Worm (Caenorhabditis elegans) whole organism, L2 larva: ENCODE data around the gene F07C3.3.

ENCODE experiments used
- C34F6.9 ChIP-seq: fragments of 150-350 bp; optimal IDR thresholded peaks from 2 replicates; lab custom pipeline; 2014; ENCODE audit warnings: missing biosample characterization, missing genetic modification characterization
- F13H6.1 ChIP-seq: sonication (generic microtip); optimal IDR thresholded peaks from 2 replicates; lab custom pipeline; 2016; ENCODE audit warnings: missing genetic modification characterization, missing compliant biosample characterization
- R02D3.7 ChIP-seq: fragments of 150-350 bp; optimal IDR thresholded peaks from 2 replicates; lab custom pipeline; 2014; ENCODE audit warnings: missing biosample characterization, missing genetic modification characterization
- Y55F3AM.14 ChIP-seq: fragments of 200-800 bp; sonication (Bioruptor generic); optimal IDR thresholded peaks from 2 replicates; lab custom pipeline; 2018; ENCODE audit warnings: mild to moderate bottlenecking, missing genetic modification characterization, missing compliant biosample characterization
- ZK546.5 ChIP-seq: sonication (generic microtip); optimal IDR thresholded peaks from 2 replicates; lab custom pipeline; 2017; ENCODE audit warnings: missing biosample characterization, missing genetic modification characterization
- alr-1 ChIP-seq: fragments of 150-350 bp; optimal IDR thresholded peaks from 2 replicates; lab custom pipeline; 2014; ENCODE audit warnings: missing biosample characterization, missing genetic modification characterization
- aly-2 ChIP-seq: fragments of 150-350 bp; optimal IDR thresholded peaks from 2 replicates; lab custom pipeline; 2014; ENCODE audit warnings: missing biosample characterization, missing genetic modification characterization
- ama-1 ChIP-seq: fragments of 150-350 bp; optimal IDR thresholded peaks from 2 replicates; lab custom pipeline; 2018; ENCODE audit warnings: inconsistent platforms
- blmp-1 ChIP-seq: sonication (generic microtip); optimal IDR thresholded peaks from 2 replicates; lab custom pipeline; 2017; ENCODE audit warnings: missing genetic modification characterization, mild to moderate bottlenecking, missing compliant biosample characterization, antibody characterized with exemption, moderate library complexity; ENCODE audit not compliant: insufficient read depth
- ceh-16 ChIP-seq: fragments of 150-350 bp; optimal IDR thresholded peaks from 2 replicates; lab custom pipeline; 2014; ENCODE audit warnings: missing biosample characterization, missing genetic modification characterization
- ceh-82 ChIP-seq: fragments of 150-350 bp; optimal IDR thresholded peaks from 2 replicates; lab custom pipeline; 2014; ENCODE audit warnings: missing biosample characterization, missing genetic modification characterization
- crh-2 ChIP-seq: sonication (generic microtip); optimal IDR thresholded peaks from 2 replicates; lab custom pipeline; 2017; ENCODE audit warnings: missing biosample characterization, missing genetic modification characterization
- dmd-4 ChIP-seq: sonication (generic microtip); optimal IDR thresholded peaks from 2 replicates; lab custom pipeline; 2017; ENCODE audit warnings: missing biosample characterization, missing genetic modification characterization
- egl-27 ChIP-seq: sonication (generic microtip); optimal IDR thresholded peaks from 3 replicates; lab custom pipeline; 2017; ENCODE audit warnings: missing biosample characterization, missing genetic modification reagents, missing genetic modification characterization
- elt-1 ChIP-seq: fragments of 150-350 bp; optimal IDR thresholded peaks from 2 replicates; lab custom pipeline; 2014; ENCODE audit warnings: missing biosample characterization, missing genetic modification characterization
- elt-3 ChIP-seq: sonication (generic microtip); optimal IDR thresholded peaks from 2 replicates; lab custom pipeline; 2017; ENCODE audit warnings: missing biosample characterization, missing genetic modification characterization
- fos-1 ChIP-seq: fragments of 150-350 bp; optimal IDR thresholded peaks from 2 replicates; lab custom pipeline; 2014; ENCODE audit warnings: missing biosample characterization, missing genetic modification characterization
- gmeb-1 ChIP-seq: fragments of 150-350 bp; optimal IDR thresholded peaks from 2 replicates; lab custom pipeline; 2014; ENCODE audit warnings: missing biosample characterization, missing genetic modification characterization
- lin-11 ChIP-seq: fragments of 150-350 bp; sonication (generic microtip); optimal IDR thresholded peaks from 2 replicates; lab custom pipeline; 2014; ENCODE audit warnings: missing biosample characterization, missing genetic modification characterization, inconsistent platforms, mixed read lengths
- lin-13 ChIP-seq: fragments of 150-350 bp; optimal IDR thresholded peaks from 2 replicates; lab custom pipeline; 2014; ENCODE audit warnings: missing biosample characterization, missing genetic modification reagents, missing genetic modification characterization
- lin-39 ChIP-seq: fragments of 150-350 bp; optimal IDR thresholded peaks from 2 replicates; lab custom pipeline; 2014; ENCODE audit warnings: missing biosample characterization, missing genetic modification reagents, missing genetic modification characterization
- lsy-2 ChIP-seq, 2 experiments: fragments of 150-350 bp in 1 of 2; sonication (generic microtip) in 1 of 2; optimal IDR thresholded peaks; 2 replicates each; lab custom pipeline; 2014 to 2017; ENCODE audit warnings: missing biosample characterization in 2 of 2, missing genetic modification characterization in 2 of 2
- mab-5 ChIP-seq: fragments of 150-350 bp; optimal IDR thresholded peaks from 2 replicates; lab custom pipeline; 2014; ENCODE audit warnings: missing biosample characterization, missing genetic modification characterization
- mbf-1 ChIP-seq: sonication (generic microtip); optimal IDR thresholded peaks from 2 replicates; lab custom pipeline; 2017; ENCODE audit warnings: missing biosample characterization, missing genetic modification characterization
- mdl-1 ChIP-seq, 2 experiments: fragments of 150-350 bp in 1 of 2; sonication (generic microtip) in 1 of 2; optimal IDR thresholded peaks; 2 replicates each; lab custom pipeline; 2017; ENCODE audit warnings: missing biosample characterization in 2 of 2, missing genetic modification characterization in 2 of 2
- nhr-10 ChIP-seq: sonication (generic microtip); optimal IDR thresholded peaks from 2 replicates; lab custom pipeline; 2017; ENCODE audit warnings: missing biosample characterization, missing genetic modification characterization
- nhr-11 ChIP-seq: fragments of 150-350 bp; optimal IDR thresholded peaks from 2 replicates; lab custom pipeline; 2014; ENCODE audit warnings: missing biosample characterization, missing genetic modification characterization
- nhr-12 ChIP-seq: fragments of 150-350 bp; optimal IDR thresholded peaks from 2 replicates; lab custom pipeline; 2014; ENCODE audit warnings: missing biosample characterization, missing genetic modification characterization
- nhr-129 ChIP-seq: fragments of 150-350 bp; optimal IDR thresholded peaks from 2 replicates; lab custom pipeline; 2014; ENCODE audit warnings: missing biosample characterization, missing genetic modification characterization
- nhr-21 ChIP-seq: fragments of 150-350 bp; optimal IDR thresholded peaks from 2 replicates; lab custom pipeline; 2014; ENCODE audit warnings: missing biosample characterization, missing genetic modification characterization
- nhr-23 ChIP-seq: fragments of 150-350 bp; optimal IDR thresholded peaks from 2 replicates; lab custom pipeline; 2014; ENCODE audit warnings: missing biosample characterization, missing genetic modification reagents, missing genetic modification characterization
- nhr-237 ChIP-seq: fragments of 150-350 bp; optimal IDR thresholded peaks from 2 replicates; lab custom pipeline; 2014; ENCODE audit warnings: missing biosample characterization, missing genetic modification characterization
- nhr-25 ChIP-seq: fragments of 150-350 bp; sonication (generic microtip); optimal IDR thresholded peaks from 3 replicates; lab custom pipeline; 2014; ENCODE audit warnings: missing biosample characterization, missing genetic modification characterization
- nhr-6 ChIP-seq: fragments of 150-350 bp; optimal IDR thresholded peaks from 2 replicates; lab custom pipeline; 2014; ENCODE audit warnings: missing biosample characterization, missing genetic modification characterization
- nhr-77 ChIP-seq: fragments of 150-350 bp; optimal IDR thresholded peaks from 2 replicates; lab custom pipeline; 2014; ENCODE audit warnings: missing biosample characterization, missing genetic modification characterization
- peb-1 ChIP-seq: fragments of 150-350 bp; optimal IDR thresholded peaks from 2 replicates; lab custom pipeline; 2014; ENCODE audit warnings: missing biosample characterization, missing genetic modification characterization
- sem-4 ChIP-seq: fragments of 150-350 bp; optimal IDR thresholded peaks from 2 replicates; lab custom pipeline; 2014; ENCODE audit warnings: missing biosample characterization, missing genetic modification reagents, missing genetic modification characterization
- skn-1 ChIP-seq: sonication (generic microtip); optimal IDR thresholded peaks from 2 replicates; lab custom pipeline; 2017; ENCODE audit warnings: missing biosample characterization, missing genetic modification characterization
- sma-3 ChIP-seq: sonication (generic microtip); optimal IDR thresholded peaks from 2 replicates; lab custom pipeline; 2016; ENCODE audit warnings: missing genetic modification reagents, missing genetic modification characterization, missing compliant biosample characterization
- sma-9 ChIP-seq, 2 experiments: fragments of 150-350 bp in 1 of 2; sonication (generic microtip) in 1 of 2; optimal IDR thresholded peaks; 2 replicates each; lab custom pipeline; 2014 to 2016; ENCODE audit warnings: missing genetic modification characterization in 2 of 2, mild to moderate bottlenecking in 1 of 2, missing biosample characterization in 1 of 2, missing compliant biosample characterization in 1 of 2, missing genetic modification reagents in 1 of 2, moderate library complexity in 1 of 2
- snpc-4 ChIP-seq: fragments of 150-350 bp; optimal IDR thresholded peaks from 2 replicates; lab custom pipeline; 2014; ENCODE audit warnings: missing biosample characterization, missing genetic modification characterization
- unc-39 ChIP-seq: fragments of 150-350 bp; optimal IDR thresholded peaks from 2 replicates; lab custom pipeline; 2014; ENCODE audit warnings: missing biosample characterization, missing genetic modification characterization
- unc-55 ChIP-seq: fragments of 150-350 bp; sonication (generic microtip); optimal IDR thresholded peaks from 3 replicates; lab custom pipeline; 2014; ENCODE audit warnings: missing biosample characterization, missing genetic modification reagents, missing genetic modification characterization
- unc-62 ChIP-seq: fragments of 150-350 bp; optimal IDR thresholded peaks from 2 replicates; lab custom pipeline; 2014; ENCODE audit warnings: missing biosample characterization, missing genetic modification reagents, missing genetic modification characterization
- zag-1 ChIP-seq: fragments of 150-350 bp; optimal IDR thresholded peaks from 2 replicates; lab custom pipeline; 2014; ENCODE audit warnings: missing biosample characterization, missing genetic modification characterization
- ztf-1 ChIP-seq: fragments of 200-800 bp; sonication (Bioruptor generic); conservative IDR thresholded peaks from 2 replicates; pipeline ENCODE4 v1.3.6; 2022; ENCODE audit warnings: missing genetic modification characterization, missing compliant biosample characterization
- ztf-11 ChIP-seq: sonication (generic microtip); optimal IDR thresholded peaks from 2 replicates; lab custom pipeline; 2017; ENCODE audit warnings: missing biosample characterization, missing genetic modification characterization
- ztf-4 ChIP-seq: fragments of 150-350 bp; optimal IDR thresholded peaks from 2 replicates; lab custom pipeline; 2014; ENCODE audit warnings: missing biosample characterization, missing genetic modification characterization

Gene F07C3.3

ce11 chrV:9247416-9247815 lies 15.2 kb upstream of the F07C3.3 start:
- TF ChIP-seq nhr-11 (tag; lab: Kevin White, UChicago): no peak
- TF ChIP-seq nhr-10: no peak
- no peak for TF ChIP-seq nhr-6 (tag; lab: Kevin White, UChicago)
- TF ChIP-seq mbf-1: no peak
- no peak for TF ChIP-seq skn-1 (tag; lab: Kevin White, UChicago)
- TF ChIP-seq snpc-4 (tag; lab: Kevin White, UChicago): no peak
- no peak for TF ChIP-seq nhr-25 (tag; lab: Kevin White, UChicago)
- TF ChIP-seq unc-39 (tag; lab: Kevin White, UChicago): no peak
- peak; percentile 60 for TF ChIP-seq unc-55 (GFP tag; lab: Kevin White, UChicago)
- TF ChIP-seq lsy-2 (tag; optimal IDR thresholded peaks at IDR 0.05; lab: Kevin White, UChicago): peak in 1 of 2 experiments; percentile 30
- TF ChIP-seq dmd-4: no peak
- no peak for TF ChIP-seq ztf-4 (tag; lab: Kevin White, UChicago)
- no peak for TF ChIP-seq mab-5 (tag; lab: Kevin White, UChicago)
- TF ChIP-seq fos-1 (tag; lab: Kevin White, UChicago): no peak
- peak; percentile 53 for TF ChIP-seq C34F6.9 (tag; lab: Kevin White, UChicago)
- TF ChIP-seq ztf-11: no peak
- no peak for TF ChIP-seq gmeb-1 (tag; lab: Kevin White, UChicago)
- TF ChIP-seq ztf-1 (GFP tag; lab: Robert Waterston, UW): no peak
- TF ChIP-seq peb-1 (tag; lab: Kevin White, UChicago): no peak
- TF ChIP-seq egl-27 (tag; lab: Kevin White, UChicago): no peak
- TF ChIP-seq elt-1 (tag; lab: Kevin White, UChicago): no peak
- no peak for TF ChIP-seq ama-1
- TF ChIP-seq mdl-1 (tag; optimal IDR thresholded peaks at IDR 0.05; lab: Kevin White, UChicago): peak in 1 of 2 experiments; percentile 25
- TF ChIP-seq lin-11 (tag; lab: Kevin White, UChicago): no peak
- no peak for TF ChIP-seq Y55F3AM.14 (GFP tag; lab: Kevin White, UChicago)
- peak; percentile 74 for TF ChIP-seq sma-9 (GFP tag; optimal IDR thresholded peaks at IDR 0.05; lab: Kevin White, UChicago)
- TF ChIP-seq sma-9 (tag; optimal IDR thresholded peaks at IDR 0.05; lab: Kevin White, UChicago): no peak
- no peak for TF ChIP-seq unc-62 (GFP tag; lab: Kevin White, UChicago)
- TF ChIP-seq crh-2: no peak
- TF ChIP-seq ceh-82 (tag; lab: Kevin White, UChicago): no peak
- no peak for TF ChIP-seq zag-1 (tag; lab: Kevin White, UChicago)
- TF ChIP-seq elt-3 (tag; lab: Kevin White, UChicago): no peak
- TF ChIP-seq R02D3.7 (tag; lab: Kevin White, UChicago): no peak
- TF ChIP-seq nhr-12 (tag; lab: Kevin White, UChicago): no peak
- peak; percentile 75 for TF ChIP-seq nhr-129 (tag; lab: Kevin White, UChicago)
- TF ChIP-seq alr-1: no peak
- no peak for TF ChIP-seq nhr-21 (tag; lab: Kevin White, UChicago)
- TF ChIP-seq blmp-1 (tag; lab: Kevin White, UChicago): no peak
- TF ChIP-seq sma-3: no peak
- TF ChIP-seq nhr-237 (tag; lab: Kevin White, UChicago): no peak
- TF ChIP-seq ZK546.5: no peak
- TF ChIP-seq nhr-23: no peak
- no peak for TF ChIP-seq ceh-16 (tag; lab: Kevin White, UChicago)
- no peak for TF ChIP-seq sem-4
- TF ChIP-seq lin-13 (GFP tag; lab: Kevin White, UChicago): no peak
- no peak for TF ChIP-seq lin-39
- TF ChIP-seq F13H6.1: peak; percentile 34
- no peak for TF ChIP-seq nhr-77 (tag; lab: Kevin White, UChicago)
- no peak for TF ChIP-seq aly-2 (tag; lab: Kevin White, UChicago)
